ENCODE assay signal across 2 worm cellular contexts in the genomic region with DNA sequence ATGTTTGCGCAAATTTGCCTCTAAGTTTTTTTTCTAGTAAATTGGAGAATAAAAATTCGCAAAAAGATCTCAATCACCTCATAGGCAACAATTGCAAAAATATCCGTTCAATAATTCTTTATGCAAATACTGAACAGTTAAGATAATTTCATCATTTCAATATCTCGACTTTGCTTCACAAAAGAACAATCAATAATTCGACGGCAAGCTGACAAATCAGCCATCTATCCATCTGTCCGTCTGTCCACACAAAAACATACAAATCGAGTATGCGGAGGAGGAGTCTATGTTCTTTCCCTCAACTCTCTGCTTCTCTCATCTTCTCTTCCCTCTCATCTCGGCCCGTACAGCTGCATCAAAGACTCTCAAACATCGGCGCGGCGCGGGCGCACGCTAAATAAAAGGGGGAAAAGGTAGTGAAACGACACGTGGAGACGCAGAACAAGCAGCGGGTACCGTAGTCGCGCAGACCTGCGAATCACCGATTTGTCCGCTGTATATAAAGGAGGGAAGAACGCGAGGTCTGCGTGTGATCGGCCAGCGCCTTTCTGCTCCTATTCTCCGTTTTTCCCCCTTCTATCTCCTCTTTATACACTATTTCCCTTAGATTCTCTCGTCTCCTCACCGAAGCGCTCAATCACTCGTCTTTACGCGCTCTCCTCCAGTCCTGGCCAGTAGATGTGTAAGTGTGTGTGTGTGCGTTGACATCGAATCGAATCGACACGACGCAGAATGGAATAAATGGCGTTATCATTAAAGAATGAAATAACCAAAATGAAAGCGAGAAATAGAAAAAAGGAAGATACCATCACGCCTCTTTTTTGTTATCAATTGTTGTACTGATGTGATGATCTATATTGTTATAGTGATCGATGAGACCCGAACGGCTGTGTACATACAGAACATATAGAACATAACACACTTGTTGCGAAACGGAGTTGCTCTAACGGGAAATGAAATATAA.
TF ChIP-seq lines count a peak whose summit lies in the region.

No protein-coding gene starts in this region.

TF ChIP-seq in whole organism, L4 larva, 104 proteins besides CTCF, POLR2A, EP300 and RAD21 (continued from another document):
- TF ChIP-seq spr-1 (tag; optimal IDR thresholded peaks at IDR 0.05; lab: Kevin White, UChicago) = peak; percentile 89
- TF ChIP-seq rbr-2 (tag; optimal IDR thresholded peaks at IDR 0.05; lab: Kevin White, UChicago) = peak; percentile 97
- peak; percentile 47; the same call in 1 of the 2 replicates for TF ChIP-seq php-3 (GFP tag; IDR thresholded peaks at IDR 0.05; lab: Robert Waterston, UW)
- TF ChIP-seq nhr-76 (tag; optimal IDR thresholded peaks at IDR 0.05; lab: Kevin White, UChicago) = peak; percentile 48
- peak; percentile 41 for TF ChIP-seq ces-1 (GFP tag; optimal IDR thresholded peaks at IDR 0.05; lab: Kevin White, UChicago)
- TF ChIP-seq ztf-11 (tag; optimal IDR thresholded peaks at IDR 0.05; lab: Kevin White, UChicago) = no peak
- TF ChIP-seq nhr-25 (tag; optimal IDR thresholded peaks at IDR 0.05; lab: Kevin White, UChicago; ENCODE audit: borderline replicate concordance, insufficient read depth) = peak; percentile 95
- TF ChIP-seq ama-1 (optimal IDR thresholded peaks at IDR 0.05; lab: Kevin White, UChicago) = peak; percentile 100
- no peak for TF ChIP-seq tag-97 (GFP tag; IDR thresholded peaks at IDR 0.05; lab: Robert Waterston, UW)
- TF ChIP-seq dve-1 (tag; optimal IDR thresholded peaks at IDR 0.05; lab: Kevin White, UChicago; ENCODE audit: insufficient read depth) = peak; percentile 96
- peak; percentile 78 for TF ChIP-seq jun-1 (tag; optimal IDR thresholded peaks at IDR 0.05; lab: Kevin White, UChicago)
- peak; percentile 76 for TF ChIP-seq cey-2 (tag; optimal IDR thresholded peaks at IDR 0.05; lab: Kevin White, UChicago; ENCODE audit: borderline replicate concordance, insufficient read depth)
- peak; percentile 29 for TF ChIP-seq nhr-237 (tag; optimal IDR thresholded peaks at IDR 0.05; lab: Kevin White, UChicago)
- 0 out of 4 replicates have a peak, but pooled peaks of 1 of the 2 experiments have one; percentile 1 for TF ChIP-seq madf-5 (GFP tag; IDR thresholded peaks at IDR 0.05; lab: Robert Waterston, UW)
- TF ChIP-seq dpl-1 (GFP tag; optimal IDR thresholded peaks at IDR 0.05; lab: Kevin White, UChicago) = peak; percentile 64
- TF ChIP-seq dmd-9 (GFP tag; IDR thresholded peaks at IDR 0.05; lab: Robert Waterston, UW) = peak; percentile 64; the same call in 1 of the 2 replicates
- peak in 1 of 2 experiments; percentile 88 for TF ChIP-seq ZK546.5 (tag; optimal IDR thresholded peaks at IDR 0.05; lab: Kevin White, UChicago)
- TF ChIP-seq nhr-42 (GFP tag; IDR thresholded peaks at IDR 0.05; lab: Robert Waterston, UW) = peak; percentile 78; the same call in 1 of the 2 replicates
- TF ChIP-seq Y48G9A.11 (GFP tag; IDR thresholded peaks at IDR 0.05; lab: Robert Waterston, UW) = no peak
- no peak for TF ChIP-seq ceh-32 (tag; optimal IDR thresholded peaks at IDR 0.05; lab: Kevin White, UChicago; ENCODE audit: poor library complexity)
- no peak for TF ChIP-seq attf-4 (tag; optimal IDR thresholded peaks at IDR 0.05; lab: Kevin White, UChicago)
- TF ChIP-seq unc-62 (GFP tag; optimal IDR thresholded peaks at IDR 0.05 in 1 of 2; lab: Kevin White, UChicago) = peak; percentile 66 to 99
- TF ChIP-seq unc-62 (tag; optimal IDR thresholded peaks at IDR 0.05; lab: Kevin White, UChicago) = peak; percentile 75
- TF ChIP-seq ceh-62 (tag; optimal IDR thresholded peaks at IDR 0.05; lab: Kevin White, UChicago) = no peak
- TF ChIP-seq snpc-4 (tag; optimal IDR thresholded peaks at IDR 0.05; lab: Kevin White, UChicago) = no peak
- no peak for TF ChIP-seq daf-12 (tag; optimal IDR thresholded peaks at IDR 0.05; lab: Kevin White, UChicago)
- TF ChIP-seq lir-3 (tag; optimal IDR thresholded peaks at IDR 0.05; lab: Kevin White, UChicago) = no peak
- no peak for TF ChIP-seq nhr-111 (GFP tag; optimal IDR thresholded peaks at IDR 0.05; lab: Kevin White, UChicago)
- peak; percentile 90 for TF ChIP-seq F37D6.2 (tag; optimal IDR thresholded peaks at IDR 0.05; lab: Kevin White, UChicago)
- TF ChIP-seq D1046.2 (GFP tag; IDR thresholded peaks at IDR 0.05; lab: Robert Waterston, UW) = no peak; the same call in 1 of the 2 replicates
- peak; percentile 63 for TF ChIP-seq mes-2 (tag; optimal IDR thresholded peaks at IDR 0.05; lab: Kevin White, UChicago; ENCODE audit: poor library complexity, severe bottlenecking)
- no peak; the same call in 1 of the 2 replicates for TF ChIP-seq Y75B8A.6 (GFP tag; IDR thresholded peaks at IDR 0.05; lab: Robert Waterston, UW)
- TF ChIP-seq skn-1 (tag; optimal IDR thresholded peaks at IDR 0.05; lab: Kevin White, UChicago) = no peak
- TF ChIP-seq arid-1 (GFP tag; conservative IDR thresholded peaks at IDR 0.05; lab: Robert Waterston, UW) = no peak
- peak; percentile 40; the same call in 1 of the 2 replicates for TF ChIP-seq lim-7 (GFP tag; IDR thresholded peaks at IDR 0.05; lab: Robert Waterston, UW)
- peak; percentile 93 for TF ChIP-seq dmd-6 (GFP tag; IDR thresholded peaks at IDR 0.05; lab: Robert Waterston, UW)
- TF ChIP-seq madf-9 (GFP tag; conservative IDR thresholded peaks at IDR 0.05; lab: Robert Waterston, UW) = peak; percentile 70
- no peak for TF ChIP-seq lin-15B (tag; optimal IDR thresholded peaks at IDR 0.05; lab: Kevin White, UChicago)
- TF ChIP-seq fkh-10 (GFP tag; optimal IDR thresholded peaks at IDR 0.05; lab: Kevin White, UChicago) = peak; percentile 89
- TF ChIP-seq daf-16 (GFP tag; optimal IDR thresholded peaks at IDR 0.05; lab: Kevin White, UChicago) = peak; percentile 41 to 55
- TF ChIP-seq daf-16 (tag; optimal IDR thresholded peaks at IDR 0.05; lab: Kevin White, UChicago) = peak; percentile 83
- TF ChIP-seq sdz-12 (GFP tag; optimal IDR thresholded peaks at IDR 0.05; lab: Kevin White, UChicago) = peak; percentile 87
- TF ChIP-seq pqm-1 (tag; optimal IDR thresholded peaks at IDR 0.05; lab: Kevin White, UChicago) = peak; percentile 97
- TF ChIP-seq T26A8.4 (GFP tag; IDR thresholded peaks at IDR 0.05; lab: Robert Waterston, UW) = peak; percentile 86
- no peak for TF ChIP-seq ZK337.2 (GFP tag; IDR thresholded peaks at IDR 0.05; lab: Robert Waterston, UW)
- TF ChIP-seq aly-2 (tag; optimal IDR thresholded peaks at IDR 0.05; lab: Kevin White, UChicago) = no peak
- peak; percentile 29 for TF ChIP-seq fos-1 (tag; optimal IDR thresholded peaks at IDR 0.05; lab: Kevin White, UChicago)
- peak; percentile 95 for TF ChIP-seq nhr-28 (tag; optimal IDR thresholded peaks at IDR 0.05; lab: Kevin White, UChicago)
- TF ChIP-seq nhr-41 (GFP tag; IDR thresholded peaks at IDR 0.05; lab: Robert Waterston, UW) = no peak
- peak; percentile 94 for TF ChIP-seq set-16 (GFP tag; IDR thresholded peaks at IDR 0.05; lab: Robert Waterston, UW)
- TF ChIP-seq spr-3 (GFP tag; optimal IDR thresholded peaks at IDR 0.05; lab: Kevin White, UChicago) = peak; percentile 6
- TF ChIP-seq R02D3.7 (tag; optimal IDR thresholded peaks at IDR 0.05; lab: Kevin White, UChicago) = peak; percentile 19
- peak; percentile 65 for TF ChIP-seq F10B5.3 (tag; optimal IDR thresholded peaks at IDR 0.05; lab: Kevin White, UChicago)
- peak; percentile 54 for TF ChIP-seq ceh-28 (tag; optimal IDR thresholded peaks at IDR 0.05; lab: Kevin White, UChicago)
- peak; percentile 74 for TF ChIP-seq nhr-102 (tag; optimal IDR thresholded peaks at IDR 0.05; lab: Kevin White, UChicago)
- no peak for TF ChIP-seq lin-39 (tag; optimal IDR thresholded peaks at IDR 0.05; lab: Kevin White, UChicago)

TF ChIP-seq in whole organism, late embryonic, 69 proteins besides CTCF, POLR2A, EP300 and RAD21 (continued from another document):
- peak; percentile 75 for TF ChIP-seq ceh-22 (tag; optimal IDR thresholded peaks at IDR 0.05; lab: Kevin White, UChicago)
- TF ChIP-seq che-1 (tag; optimal IDR thresholded peaks at IDR 0.05; lab: Kevin White, UChicago) = peak; percentile 56
- no peak for TF ChIP-seq ttx-3 (tag; optimal IDR thresholded peaks at IDR 0.05; lab: Kevin White, UChicago)
- TF ChIP-seq elt-4 (tag; optimal IDR thresholded peaks at IDR 0.05; lab: Kevin White, UChicago) = no peak
- no peak for TF ChIP-seq hlh-13 (GFP tag; optimal IDR thresholded peaks at IDR 0.05; lab: Kevin White, UChicago)
- peak; percentile 91 for TF ChIP-seq hlh-30 (tag; optimal IDR thresholded peaks at IDR 0.05; lab: Kevin White, UChicago; ENCODE audit: insufficient read depth)
- peak; percentile 58 for TF ChIP-seq sox-2 (GFP tag; IDR thresholded peaks at IDR 0.05; lab: Robert Waterston, UW)
- TF ChIP-seq unc-3 (GFP tag; conservative IDR thresholded peaks at IDR 0.05; lab: Robert Waterston, UW) = no peak
- TF ChIP-seq unc-3 (tag; optimal IDR thresholded peaks at IDR 0.05; lab: Kevin White, UChicago) = peak; percentile 50
- no peak for TF ChIP-seq C38D4.7 (GFP tag; optimal IDR thresholded peaks at IDR 0.05; lab: Kevin White, UChicago)
- peak; percentile 73 for TF ChIP-seq pha-2 (tag; optimal IDR thresholded peaks at IDR 0.05; lab: Kevin White, UChicago)
- peak; percentile 72 for TF ChIP-seq eyg-1 (tag; optimal IDR thresholded peaks at IDR 0.05; lab: Kevin White, UChicago)
- peak; percentile 96 for TF ChIP-seq ceh-18 (tag; optimal IDR thresholded peaks at IDR 0.05; lab: Kevin White, UChicago)
- TF ChIP-seq ceh-9 (tag; optimal IDR thresholded peaks at IDR 0.05; lab: Kevin White, UChicago) = no peak
